Worm (Caenorhabditis elegans): ENCODE data around the gene lin-52.
A peak's percentile ranks its signal among the peaks of the same experiment; 100 is the strongest.

The lin-52 gene

DNA sequence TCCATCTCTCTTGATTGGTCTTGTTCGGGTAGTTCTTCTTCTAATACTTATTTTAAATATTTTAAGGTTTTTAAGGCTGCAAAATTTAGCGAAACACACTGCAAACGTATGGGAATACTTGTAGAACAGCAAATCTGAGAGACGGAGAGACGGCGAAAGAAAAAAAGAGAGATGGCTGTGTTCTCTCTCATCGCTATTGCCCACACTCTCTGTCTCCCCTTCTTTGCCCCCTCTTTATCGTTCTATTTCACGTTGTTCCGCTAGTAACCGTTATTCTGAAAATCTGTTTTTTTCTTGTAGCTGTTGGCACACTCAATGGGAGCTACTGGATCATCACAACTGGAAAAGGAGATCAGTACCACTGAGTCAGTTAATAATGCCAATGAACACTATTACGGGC lies 48.2 kb downstream of the lin-52 start, which contains the start of gene usp-46 (continued):
- TF ChIP-seq egl-27 (tag; optimal IDR thresholded peaks at IDR 0.05) (no peak), vab-15 (tag; optimal IDR thresholded peaks at IDR 0.05) (no peak), rnt-1 (tag; optimal IDR thresholded peaks at IDR 0.05) (no peak), nhr-11 (tag; optimal IDR thresholded peaks at IDR 0.05) (no peak), ama-1 (optimal IDR thresholded peaks at IDR 0.05) (no peak), aha-1 (tag; optimal IDR thresholded peaks at IDR 0.05) (no peak), irx-1 (tag; optimal IDR thresholded peaks at IDR 0.05) (no peak)

DNA sequence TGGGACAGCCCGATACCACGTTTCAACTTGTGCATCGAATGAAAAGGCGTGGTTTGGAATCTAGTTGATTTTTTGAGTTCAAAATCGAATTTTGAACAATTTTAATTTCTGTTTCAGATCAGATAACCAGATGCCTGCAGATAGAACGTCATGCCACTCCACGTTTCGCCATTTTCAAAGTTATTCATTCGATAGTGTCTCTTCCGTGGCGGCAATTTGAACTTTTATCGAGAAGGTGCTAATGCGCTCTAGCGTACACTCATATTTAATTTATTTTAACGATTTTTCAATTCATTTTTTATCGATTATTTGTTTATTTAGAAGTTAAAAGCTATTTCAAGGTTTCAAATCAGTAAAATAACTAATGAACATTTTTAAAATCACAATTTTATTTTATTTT lies 48.6 kb downstream of the lin-52 start:
- no peak for TF ChIP-seq nhr-11 (tag; optimal IDR thresholded peaks at IDR 0.05)
- TF ChIP-seq hpl-2 (GFP tag; optimal IDR thresholded peaks at IDR 0.05): no peak
- peak; percentile 10 for TF ChIP-seq nhr-71 (tag; optimal IDR thresholded peaks at IDR 0.05)
- no peak for TF ChIP-seq nhr-77 (tag; optimal IDR thresholded peaks at IDR 0.05)
- TF ChIP-seq nhr-12 (tag; optimal IDR thresholded peaks at IDR 0.05): no peak
- no peak for TF ChIP-seq C04F5.9 (tag; optimal IDR thresholded peaks at IDR 0.05)
- no peak for TF ChIP-seq nhr-90 (tag; optimal IDR thresholded peaks at IDR 0.05; ENCODE audit: poor library complexity)
- TF ChIP-seq lir-3 (tag; optimal IDR thresholded peaks at IDR 0.05; ENCODE audit: poor library complexity): peak; percentile 5
- no peak for TF ChIP-seq C34B4.2 (tag; optimal IDR thresholded peaks at IDR 0.05)
- TF ChIP-seq nhr-85 (tag): no peak
- TF ChIP-seq lin-39 (tag; optimal IDR thresholded peaks at IDR 0.05): no peak
- TF ChIP-seq unc-62 (GFP tag; optimal IDR thresholded peaks at IDR 0.05): no peak
- TF ChIP-seq xbp-1 (tag; optimal IDR thresholded peaks at IDR 0.05): no peak
- no peak for TF ChIP-seq aha-1 (tag; optimal IDR thresholded peaks at IDR 0.05)
- TF ChIP-seq nhr-20 (tag; optimal IDR thresholded peaks at IDR 0.05): no peak
- TF ChIP-seq tbx-2 (tag; optimal IDR thresholded peaks at IDR 0.05): no peak
- TF ChIP-seq egl-13 (tag; optimal IDR thresholded peaks at IDR 0.05): no peak
- peak; percentile 59 to 90 for TF ChIP-seq lin-35 (GFP tag; optimal IDR thresholded peaks at IDR 0.05)
- TF ChIP-seq dpl-1 (GFP tag; optimal IDR thresholded peaks at IDR 0.05): peak; percentile 53 to 78 (median 66)
- TF ChIP-seq lin-13 (GFP tag; optimal IDR thresholded peaks at IDR 0.05): no peak
- no peak for TF ChIP-seq mep-1 (tag; optimal IDR thresholded peaks at IDR 0.05)
- no peak for TF ChIP-seq egl-27 (tag; optimal IDR thresholded peaks at IDR 0.05)
- no peak for TF ChIP-seq unc-130 (tag; optimal IDR thresholded peaks at IDR 0.05)
- TF ChIP-seq nhr-19 (GFP tag; conservative IDR thresholded peaks at IDR 0.05): no peak
- no peak for TF ChIP-seq dsc-1 (tag; optimal IDR thresholded peaks at IDR 0.05)
- no peak for TF ChIP-seq pax-3 (tag; optimal IDR thresholded peaks at IDR 0.05)
- peak in 1 of 2 experiments; percentile 27 for TF ChIP-seq lsy-2 (tag; optimal IDR thresholded peaks at IDR 0.05)
- no peak for TF ChIP-seq pqm-1 (tag; optimal IDR thresholded peaks at IDR 0.05)
- TF ChIP-seq rnt-1 (tag; optimal IDR thresholded peaks at IDR 0.05): peak; percentile 9
- TF ChIP-seq efl-1 (optimal IDR thresholded peaks at IDR 0.05): peak in 1 of 2 experiments; percentile 81
- peak; percentile 73 to 98 for TF ChIP-seq efl-1 (GFP tag; optimal IDR thresholded peaks at IDR 0.05 in 1 of 2)
- no peak for TF ChIP-seq isw-1 (GFP tag; IDR thresholded peaks at IDR 0.05)
- TF ChIP-seq unc-86 (tag; optimal IDR thresholded peaks at IDR 0.05): no peak
- TF ChIP-seq unc-98 (GFP tag; IDR thresholded peaks at IDR 0.05): no peak
